In the genomic region with DNA sequence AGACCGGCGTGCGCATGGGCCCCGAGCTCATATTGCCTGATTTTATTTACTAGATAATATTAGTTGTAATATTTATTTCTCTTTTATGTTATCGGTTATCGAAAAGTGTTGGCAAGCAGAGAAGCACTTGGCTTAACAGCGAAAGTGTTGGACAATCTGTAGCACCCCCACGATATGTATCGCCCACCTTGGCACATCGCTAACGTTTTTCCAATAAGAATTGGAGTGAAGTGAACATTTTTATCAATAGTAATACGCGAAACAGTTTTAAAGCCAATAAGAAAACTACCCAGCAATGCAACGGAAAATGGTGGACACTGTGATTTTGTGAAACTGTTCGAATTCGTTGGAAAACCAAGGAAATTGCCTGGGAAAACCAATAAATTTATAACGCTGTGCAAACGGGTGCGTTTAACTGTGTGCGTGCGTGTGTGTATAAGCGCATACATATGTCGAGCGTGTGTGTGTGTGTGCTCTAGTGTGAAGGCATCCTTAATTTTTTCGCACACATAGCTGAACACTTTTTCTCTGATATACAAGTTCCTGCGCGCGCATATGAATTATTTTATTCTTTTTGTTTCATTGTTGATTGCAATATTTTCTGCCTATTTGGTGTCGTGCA, we compare ENCODE assay signal across 1 fruit fly cellular context.
TF ChIP-seq lines count a peak whose summit lies in the region.

A gene (minus strand): TSS at position 112 of the 622 bp plus-strand sequence.
A gene (plus strand): TSS at position 197 of the 622 bp plus-strand sequence.

TF ChIP-seq in whole organism, embryonic, 481 proteins besides CTCF, POLR2A, EP300 and RAD21 (continued from another document and continues in another):
- no peak for TF ChIP-seq CG9437 (GFP tag; optimal IDR thresholded peaks at IDR 0.05; lab: Kevin White, UChicago)
- no peak for TF ChIP-seq en (GFP tag; optimal IDR thresholded peaks at IDR 0.05; lab: Kevin White, UChicago)
- peak; percentile 53 for TF ChIP-seq tx (GFP tag; optimal IDR thresholded peaks at IDR 0.05; lab: Kevin White, UChicago)
- TF ChIP-seq CG2199 (GFP tag; IDR thresholded peaks at IDR 0.05; lab: Robert Waterston, UW) = 0 out of 3 replicates have a peak, but pooled peaks have one; percentile 52
- TF ChIP-seq CG1602 (GFP tag; optimal IDR thresholded peaks at IDR 0.05; lab: Kevin White, UChicago) = no peak
- no peak for TF ChIP-seq Rx (GFP tag; IDR thresholded peaks at IDR 0.05; lab: Robert Waterston, UW)
- TF ChIP-seq jumu (GFP tag; optimal IDR thresholded peaks at IDR 0.05; lab: Kevin White, UChicago) = peak; percentile 46
- TF ChIP-seq sr (GFP tag; IDR thresholded peaks at IDR 0.05; lab: Robert Waterston, UW) = peak; percentile 33; the same call in 1 of the 3 replicates
- peak in 1 of 3 experiments; percentile 28 for TF ChIP-seq Stat92E (GFP tag; optimal IDR thresholded peaks at IDR 0.05; lab: Kevin White, UChicago)
- no peak for TF ChIP-seq Trl (optimal IDR thresholded peaks at IDR 0.05; lab: Kevin White, UChicago)
- TF ChIP-seq Trl (GFP tag; optimal IDR thresholded peaks at IDR 0.05; lab: Kevin White, UChicago) = peak; percentile 77
- TF ChIP-seq knrl (GFP tag; IDR thresholded peaks at IDR 0.05; lab: Robert Waterston, UW; ENCODE audit: partially characterized antibody) = peak; percentile 88
- no peak for TF ChIP-seq CG1233 (GFP tag; optimal IDR thresholded peaks at IDR 0.05; lab: Kevin White, UChicago)
- TF ChIP-seq CG12236 (GFP tag; optimal IDR thresholded peaks at IDR 0.05; lab: Kevin White, UChicago) = no peak
- TF ChIP-seq BEAF-32 (GFP tag; optimal IDR thresholded peaks at IDR 0.05; lab: Kevin White, UChicago) = peak; percentile 93
- TF ChIP-seq Hr3 (GFP tag; optimal IDR thresholded peaks at IDR 0.05; lab: Kevin White, UChicago) = peak; percentile 24
- peak; percentile 48; the same call in 1 of the 2 replicates for TF ChIP-seq al (GFP tag; IDR thresholded peaks at IDR 0.05; lab: Robert Waterston, UW)
- TF ChIP-seq B-H2 (GFP tag; optimal IDR thresholded peaks at IDR 0.05; lab: Kevin White, UChicago) = peak; percentile 80
- TF ChIP-seq Nf-YC (tag; optimal IDR thresholded peaks at IDR 0.05; lab: Kevin White, UChicago) = no peak
- no peak for TF ChIP-seq sqz (GFP tag; optimal IDR thresholded peaks at IDR 0.05; lab: Kevin White, UChicago)
- peak; percentile 15 for TF ChIP-seq btn (GFP tag; optimal IDR thresholded peaks at IDR 0.05; lab: Kevin White, UChicago)
- peak; percentile 84 for TF ChIP-seq zfh2 (GFP tag; optimal IDR thresholded peaks at IDR 0.05; lab: Kevin White, UChicago)
- TF ChIP-seq CG11247 (GFP tag; IDR thresholded peaks at IDR 0.05; lab: Robert Waterston, UW) = peak; percentile 80
- peak; percentile 68 for TF ChIP-seq CG34376 (GFP tag; optimal IDR thresholded peaks at IDR 0.05; lab: Kevin White, UChicago)
- peak; percentile 9 for TF ChIP-seq CG9727 (GFP tag; optimal IDR thresholded peaks at IDR 0.05; lab: Kevin White, UChicago)
- TF ChIP-seq Bteb2 (GFP tag; optimal IDR thresholded peaks at IDR 0.05; lab: Kevin White, UChicago) = peak; percentile 51
- TF ChIP-seq gsb (GFP tag; IDR thresholded peaks at IDR 0.05; lab: Robert Waterston, UW) = no peak
- no peak for TF ChIP-seq Asciz (GFP tag; optimal IDR thresholded peaks at IDR 0.05; lab: Kevin White, UChicago)
- no peak for TF ChIP-seq odd (GFP tag; optimal IDR thresholded peaks at IDR 0.05; lab: Kevin White, UChicago)
- peak; percentile 60 for TF ChIP-seq luna (GFP tag; optimal IDR thresholded peaks at IDR 0.05; lab: Kevin White, UChicago)
- TF ChIP-seq CG11560 (tag; IDR thresholded peaks at IDR 0.05; lab: Robert Waterston, UW) = no peak
- TF ChIP-seq Meics (GFP tag; optimal IDR thresholded peaks at IDR 0.05; lab: Kevin White, UChicago) = peak; percentile 21
- TF ChIP-seq CG4854 (GFP tag; optimal IDR thresholded peaks at IDR 0.05; lab: Kevin White, UChicago) = peak; percentile 62
- no peak for TF ChIP-seq stc (GFP tag; IDR thresholded peaks at IDR 0.05; lab: Robert Waterston, UW)
- TF ChIP-seq gcm2 (GFP tag; optimal IDR thresholded peaks at IDR 0.05; lab: Kevin White, UChicago) = no peak
- TF ChIP-seq pnt (GFP tag; optimal IDR thresholded peaks at IDR 0.05; lab: Kevin White, UChicago) = no peak
- TF ChIP-seq lola (GFP tag; optimal IDR thresholded peaks at IDR 0.05; lab: Kevin White, UChicago) = peak in 1 of 3 experiments; percentile 68
- no peak for TF ChIP-seq br (optimal IDR thresholded peaks at IDR 0.05; lab: Kevin White, UChicago)
- no peak for TF ChIP-seq CG16863 (GFP tag; optimal IDR thresholded peaks at IDR 0.05; lab: Kevin White, UChicago)
- peak; percentile 74 for TF ChIP-seq Ets97D (GFP tag; optimal IDR thresholded peaks at IDR 0.05; lab: Kevin White, UChicago)
- TF ChIP-seq NfI (GFP tag; optimal IDR thresholded peaks at IDR 0.05; lab: Kevin White, UChicago) = peak; percentile 64
- TF ChIP-seq chinmo (GFP tag; IDR thresholded peaks at IDR 0.05; lab: Robert Waterston, UW; ENCODE audit: partially characterized antibody) = peak; percentile 91; the same call in 3 of the 4 replicates
- TF ChIP-seq phol (tag; optimal IDR thresholded peaks at IDR 0.05; lab: Kevin White, UChicago) = peak; percentile 63
- peak; percentile 79 for TF ChIP-seq Antp (GFP tag; optimal IDR thresholded peaks at IDR 0.05; lab: Kevin White, UChicago)
- TF ChIP-seq CG30431 (GFP tag; optimal IDR thresholded peaks at IDR 0.05; lab: Kevin White, UChicago) = peak; percentile 16
- peak; percentile 66 for TF ChIP-seq CG30403 (GFP tag; optimal IDR thresholded peaks at IDR 0.05; lab: Kevin White, UChicago)
- TF ChIP-seq PHDP (tag; optimal IDR thresholded peaks at IDR 0.05; lab: Kevin White, UChicago) = peak; percentile 32
- TF ChIP-seq CG1647 (GFP tag; optimal IDR thresholded peaks at IDR 0.05; lab: Kevin White, UChicago) = peak; percentile 50
- no peak for TF ChIP-seq Nf-YB (GFP tag; optimal IDR thresholded peaks at IDR 0.05; lab: Kevin White, UChicago)
- peak; percentile 74; the same call in 1 of the 2 replicates for TF ChIP-seq rib (GFP tag; IDR thresholded peaks at IDR 0.05; lab: Robert Waterston, UW)
- TF ChIP-seq eve (GFP tag; optimal IDR thresholded peaks at IDR 0.05; lab: Kevin White, UChicago) = no peak
- no peak for TF ChIP-seq ranshi (GFP tag; IDR thresholded peaks at IDR 0.05; lab: Robert Waterston, UW)
- TF ChIP-seq CG13424 (tag; optimal IDR thresholded peaks at IDR 0.05; lab: Kevin White, UChicago) = no peak
- no peak for TF ChIP-seq CG12071 (GFP tag; optimal IDR thresholded peaks at IDR 0.05; lab: Kevin White, UChicago)
- TF ChIP-seq Awh (GFP tag; IDR thresholded peaks at IDR 0.05; lab: Robert Waterston, UW) = no peak
- TF ChIP-seq Side (GFP tag; optimal IDR thresholded peaks at IDR 0.05; lab: Kevin White, UChicago) = peak; percentile 35
- TF ChIP-seq ap (GFP tag; IDR thresholded peaks at IDR 0.05; lab: Robert Waterston, UW) = no peak
- peak; percentile 76 for TF ChIP-seq nmo (GFP tag; optimal IDR thresholded peaks at IDR 0.05; lab: Kevin White, UChicago)
- no peak for TF ChIP-seq CG11093 (GFP tag; IDR thresholded peaks at IDR 0.05; lab: Robert Waterston, UW)
- TF ChIP-seq CG10959 (GFP tag; IDR thresholded peaks at IDR 0.05; lab: Robert Waterston, UW) = 0 out of 2 replicates have a peak, but pooled peaks have one; percentile 24
- peak; percentile 57 for TF ChIP-seq CG8944 (GFP tag; optimal IDR thresholded peaks at IDR 0.05; lab: Kevin White, UChicago)
- peak; percentile 89 for TF ChIP-seq CG34224 (GFP tag; IDR thresholded peaks at IDR 0.05; lab: Robert Waterston, UW; ENCODE audit: partially characterized antibody)
- TF ChIP-seq CG4328 (GFP tag; optimal IDR thresholded peaks at IDR 0.05; lab: Kevin White, UChicago) = peak; percentile 15
- peak; percentile 13 for TF ChIP-seq CG9797 (GFP tag; optimal IDR thresholded peaks at IDR 0.05; lab: Kevin White, UChicago)
- TF ChIP-seq HmgD (GFP tag; optimal IDR thresholded peaks at IDR 0.05; lab: Kevin White, UChicago) = peak; percentile 50
- no peak for TF ChIP-seq ash1 (GFP tag; optimal IDR thresholded peaks at IDR 0.05; lab: Kevin White, UChicago)
- TF ChIP-seq CG1792 (GFP tag; optimal IDR thresholded peaks at IDR 0.05; lab: Kevin White, UChicago) = peak; percentile 48
- peak; percentile 77 for TF ChIP-seq lab (GFP tag; optimal IDR thresholded peaks at IDR 0.05; lab: Kevin White, UChicago)
- TF ChIP-seq Dad (GFP tag; optimal IDR thresholded peaks at IDR 0.05; lab: Kevin White, UChicago) = peak; percentile 58
- TF ChIP-seq crc (GFP tag; optimal IDR thresholded peaks at IDR 0.05; lab: Kevin White, UChicago) = no peak
- no peak for TF ChIP-seq abd-A (tag; optimal IDR thresholded peaks at IDR 0.05; lab: Kevin White, UChicago)
- TF ChIP-seq ken (GFP tag; IDR thresholded peaks at IDR 0.05; lab: Robert Waterston, UW) = peak; percentile 82; the same call in 2 of the 3 replicates
- peak; percentile 80 for TF ChIP-seq CG7745 (tag; optimal IDR thresholded peaks at IDR 0.05; lab: Kevin White, UChicago)
- 0 out of 2 replicates have a peak, but pooled peaks have one; percentile 25 for TF ChIP-seq CG10321 (GFP tag; IDR thresholded peaks at IDR 0.05; lab: Robert Waterston, UW)
- TF ChIP-seq tgo (GFP tag; IDR thresholded peaks at IDR 0.05; lab: Robert Waterston, UW) = peak; percentile 31; the same call in 1 of the 3 replicates
- peak; percentile 10; the same call in 1 of the 2 replicates for TF ChIP-seq CG32767 (GFP tag; IDR thresholded peaks at IDR 0.05; lab: Robert Waterston, UW)
- TF ChIP-seq H2.0 (GFP tag; IDR thresholded peaks at IDR 0.05; lab: Robert Waterston, UW) = peak; percentile 52
- TF ChIP-seq pan (optimal IDR thresholded peaks at IDR 0.05; lab: Kevin White, UChicago) = no peak
- TF ChIP-seq pan (GFP tag; optimal IDR thresholded peaks at IDR 0.05 in 1 of 2, IDR thresholded peaks at IDR 0.05 in 1 of 2) = no peak
- no peak for TF ChIP-seq nau (GFP tag; optimal IDR thresholded peaks at IDR 0.05; lab: Kevin White, UChicago)
- TF ChIP-seq CG8290 (GFP tag; optimal IDR thresholded peaks at IDR 0.05; lab: Kevin White, UChicago) = peak; percentile 59
- TF ChIP-seq CG8290 (tag; optimal IDR thresholded peaks at IDR 0.05; lab: Kevin White, UChicago) = peak; percentile 71 to 93
- TF ChIP-seq CoRest (tag; optimal IDR thresholded peaks at IDR 0.05; lab: Kevin White, UChicago) = no peak
- TF ChIP-seq unpg (GFP tag; optimal IDR thresholded peaks at IDR 0.05; lab: Kevin White, UChicago) = peak; percentile 33
- no peak for TF ChIP-seq CkIIα-i1 (GFP tag; IDR thresholded peaks at IDR 0.05; lab: Robert Waterston, UW)
- TF ChIP-seq eyg (GFP tag; optimal IDR thresholded peaks at IDR 0.05; lab: Kevin White, UChicago) = peak; percentile 45
- TF ChIP-seq CG14014 (GFP tag; IDR thresholded peaks at IDR 0.05; lab: Robert Waterston, UW) = 0 out of 2 replicates have a peak, but pooled peaks have one; percentile 32
- TF ChIP-seq CG13624 (GFP tag; optimal IDR thresholded peaks at IDR 0.05; lab: Kevin White, UChicago) = peak; percentile 66
- no peak for TF ChIP-seq exex (tag; optimal IDR thresholded peaks at IDR 0.05; lab: Kevin White, UChicago)
- peak; percentile 87 for TF ChIP-seq HLH4C (GFP tag; IDR thresholded peaks at IDR 0.05; lab: Robert Waterston, UW; ENCODE audit: partially characterized antibody)
- no peak for TF ChIP-seq sens-2 (GFP tag; IDR thresholded peaks at IDR 0.05; lab: Robert Waterston, UW)
- peak; percentile 86 for TF ChIP-seq Sin3A (optimal IDR thresholded peaks at IDR 0.05; lab: Kevin White, UChicago)
- TF ChIP-seq CG14050 (GFP tag; IDR thresholded peaks at IDR 0.05; lab: Robert Waterston, UW) = peak; percentile 25; the same call in 1 of the 3 replicates
- TF ChIP-seq fd3F (GFP tag; optimal IDR thresholded peaks at IDR 0.05; lab: Kevin White, UChicago) = peak; percentile 28
- peak; percentile 30 for TF ChIP-seq CG16815 (GFP tag; optimal IDR thresholded peaks at IDR 0.05; lab: Kevin White, UChicago)
- TF ChIP-seq onecut (GFP tag; IDR thresholded peaks at IDR 0.05; lab: Robert Waterston, UW) = peak; percentile 85
- TF ChIP-seq wor (GFP tag; IDR thresholded peaks at IDR 0.05; lab: Robert Waterston, UW) = no peak
- peak; percentile 66 for TF ChIP-seq zen (tag; optimal IDR thresholded peaks at IDR 0.05; lab: Kevin White, UChicago)
- TF ChIP-seq CG8089 (GFP tag; optimal IDR thresholded peaks at IDR 0.05; lab: Kevin White, UChicago) = peak; percentile 47
- TF ChIP-seq Atf-2 (GFP tag; optimal IDR thresholded peaks at IDR 0.05; lab: Kevin White, UChicago) = no peak
- TF ChIP-seq pfk (GFP tag; optimal IDR thresholded peaks at IDR 0.05; lab: Kevin White, UChicago) = no peak
- no peak for TF ChIP-seq Oli (tag; optimal IDR thresholded peaks at IDR 0.05; lab: Kevin White, UChicago)
- TF ChIP-seq ab (GFP tag; optimal IDR thresholded peaks at IDR 0.05; lab: Kevin White, UChicago) = no peak
- peak; percentile 18 for TF ChIP-seq gem (tag; optimal IDR thresholded peaks at IDR 0.05; lab: Kevin White, UChicago)
- no peak for TF ChIP-seq Jarid2 (GFP tag; optimal IDR thresholded peaks at IDR 0.05; lab: Kevin White, UChicago)
- 0 out of 2 replicates have a peak, but pooled peaks have one; percentile 6 for TF ChIP-seq CG4360 (GFP tag; IDR thresholded peaks at IDR 0.05; lab: Robert Waterston, UW)
- TF ChIP-seq CG5245 (GFP tag; optimal IDR thresholded peaks at IDR 0.05; lab: Kevin White, UChicago) = peak; percentile 39
- TF ChIP-seq CG10274 (GFP tag; optimal IDR thresholded peaks at IDR 0.05; lab: Kevin White, UChicago) = no peak
- peak; percentile 19 for TF ChIP-seq Sox102F (GFP tag; optimal IDR thresholded peaks at IDR 0.05; lab: Kevin White, UChicago)
- TF ChIP-seq CG2875 (GFP tag; optimal IDR thresholded peaks at IDR 0.05; lab: Kevin White, UChicago) = no peak
- TF ChIP-seq CG7372 (GFP tag; IDR thresholded peaks at IDR 0.05; lab: Robert Waterston, UW) = peak; percentile 26; the same call in 1 of the 2 replicates
- no peak for TF ChIP-seq CG3407 (GFP tag; optimal IDR thresholded peaks at IDR 0.05; lab: Kevin White, UChicago)
- peak; percentile 70 for TF ChIP-seq da (GFP tag; optimal IDR thresholded peaks at IDR 0.05; lab: Kevin White, UChicago)
- 0 out of 2 replicates have a peak, but pooled peaks have one; percentile 12 for TF ChIP-seq CG14667 (GFP tag; IDR thresholded peaks at IDR 0.05; lab: Robert Waterston, UW)
- peak; percentile 46 for TF ChIP-seq CG10147 (GFP tag; optimal IDR thresholded peaks at IDR 0.05; lab: Kevin White, UChicago)
- TF ChIP-seq insv (GFP tag; optimal IDR thresholded peaks at IDR 0.05; lab: Kevin White, UChicago) = peak; percentile 97 to 99
- TF ChIP-seq CG10366 (GFP tag; IDR thresholded peaks at IDR 0.05; lab: Robert Waterston, UW) = peak; percentile 46
- no peak for TF ChIP-seq Neu2 (GFP tag; optimal IDR thresholded peaks at IDR 0.05; lab: Kevin White, UChicago; ENCODE audit: borderline replicate concordance)
- TF ChIP-seq wek (GFP tag; optimal IDR thresholded peaks at IDR 0.05; lab: Kevin White, UChicago) = no peak
- peak; percentile 53; the same call in 1 of the 3 replicates for TF ChIP-seq CG2889 (GFP tag; IDR thresholded peaks at IDR 0.05; lab: Robert Waterston, UW)
- TF ChIP-seq Fer3 (tag; optimal IDR thresholded peaks at IDR 0.05; lab: Kevin White, UChicago) = peak; percentile 51
